Worm (Caenorhabditis elegans): ENCODE measurements around the gene polh-1.

- TF ChIP-seq ttx-3 (tag; optimal IDR thresholded peaks at IDR 0.05) (peak; percentile 28), elt-4 (tag; optimal IDR thresholded peaks at IDR 0.05) (no peak), unc-86 (tag; optimal IDR thresholded peaks at IDR 0.05) (peak; percentile 74)
These were observed 28.9 kb downstream of the polh-1 start for ce11 chrIII:1921136-1921680.

Data from whole organism, late embryonic.